Fruit fly (Drosophila melanogaster): ENCODE measurements around the gene CG14607.

dm6 chr3R:7208331-7208730 lies 33.2 kb upstream of the CG14607 start, which contains the start of gene CG1288:
- TF ChIP-seq CG8478 (optimal IDR thresholded peaks at IDR 0.05) (no peak), CTCF (optimal IDR thresholded peaks at IDR 0.05) (no peak)

Data from S2 (cell line).